Fruit fly (Drosophila melanogaster) whole organism, prepupa: Measurements from ENCODE around the gene CG12011.

Experiments used
- Blimp-1 ChIP-seq: fragments of 200-800 bp; sonication (Bioruptor generic); optimal IDR thresholded peaks from 3 replicates; lab custom pipeline; 2017; ENCODE audit warnings: missing biosample characterization, missing genetic modification characterization, mild to moderate bottlenecking, moderate library complexity, missing genetic modification reagents
- CG10631 ChIP-seq: fragments of 200-800 bp; sonication (Bioruptor generic); optimal IDR thresholded peaks from 2 replicates; lab custom pipeline; 2016; ENCODE audit warnings: missing biosample characterization, missing genetic modification characterization
- CG11294 ChIP-seq: fragments of 200-800 bp; sonication (Bioruptor generic); IDR thresholded peaks from 2 replicates; pipeline ENCODE4 v1.3.6; 2022; ENCODE audit warnings: missing biosample characterization, missing genetic modification characterization
- CG11762 ChIP-seq: fragments of 200-800 bp; sonication (Bioruptor generic); optimal IDR thresholded peaks from 3 replicates; lab custom pipeline; 2016; ENCODE audit warnings: missing biosample characterization, missing genetic modification characterization; ENCODE audit not compliant: insufficient read depth
- CG11902 ChIP-seq: fragments of 200-800 bp; sonication (Bioruptor generic); optimal IDR thresholded peaks from 3 replicates; lab custom pipeline; 2016; ENCODE audit warnings: missing biosample characterization, missing genetic modification characterization
- CG3032 ChIP-seq: fragments of 200-800 bp; optimal IDR thresholded peaks from 2 replicates; lab custom pipeline; 2019; ENCODE audit warnings: missing biosample characterization, mild to moderate bottlenecking, missing genetic modification characterization, moderate library complexity
- CG31627 ChIP-seq: fragments of 200-800 bp; sonication (Bioruptor generic); optimal IDR thresholded peaks from 3 replicates; lab custom pipeline; 2016; ENCODE audit warnings: missing biosample characterization, missing genetic modification characterization
- CG32006 ChIP-seq: fragments of 200-800 bp; sonication (Bioruptor generic); optimal IDR thresholded peaks from 3 replicates; lab custom pipeline; 2017; ENCODE audit warnings: missing biosample characterization, mild to moderate bottlenecking, missing genetic modification characterization
- CG34406 ChIP-seq: fragments of 200-800 bp; sonication (Bioruptor generic); optimal IDR thresholded peaks from 3 replicates; lab custom pipeline; 2016; ENCODE audit warnings: missing biosample characterization, missing genetic modification characterization
- CG3919 ChIP-seq: fragments of 200-800 bp; sonication (Bioruptor generic); optimal IDR thresholded peaks from 3 replicates; lab custom pipeline; 2016; ENCODE audit warnings: missing biosample characterization, missing genetic modification characterization
- CG4318 ChIP-seq: fragments of 200-800 bp; sonication (Bioruptor generic); optimal IDR thresholded peaks from 3 replicates; lab custom pipeline; 2017; ENCODE audit warnings: missing biosample characterization, mild to moderate bottlenecking, missing genetic modification characterization
- CG6276 ChIP-seq: fragments of 200-800 bp; sonication (Bioruptor generic); optimal IDR thresholded peaks from 2 replicates; lab custom pipeline; 2017; ENCODE audit warnings: missing biosample characterization, mild to moderate bottlenecking, missing genetic modification characterization
- CG6792 ChIP-seq: fragments of 200-800 bp; sonication (Bioruptor generic); optimal IDR thresholded peaks from 3 replicates; lab custom pipeline; 2016; ENCODE audit warnings: missing biosample characterization, missing genetic modification characterization
- CG6808 ChIP-seq: fragments of 200-800 bp; sonication (Bioruptor generic); optimal IDR thresholded peaks from 3 replicates; lab custom pipeline; 2017; ENCODE audit warnings: missing biosample characterization, missing genetic modification characterization, mild to moderate bottlenecking, moderate library complexity, missing genetic modification reagents
- CG7368 ChIP-seq: fragments of 200-800 bp; sonication (Bioruptor generic); optimal IDR thresholded peaks from 3 replicates; lab custom pipeline; 2016; ENCODE audit warnings: missing biosample characterization, missing genetic modification characterization
- CG8319 ChIP-seq: fragments of 200-800 bp; sonication (Bioruptor generic); optimal IDR thresholded peaks from 3 replicates; lab custom pipeline; 2016; ENCODE audit warnings: missing biosample characterization, missing genetic modification characterization
- CG8632 ChIP-seq: fragments of 200-800 bp; sonication (Bioruptor generic); optimal IDR thresholded peaks from 3 replicates; lab custom pipeline; 2016; ENCODE audit warnings: missing biosample characterization, missing genetic modification characterization
- CG9139 ChIP-seq: fragments of 200-800 bp; sonication (Bioruptor generic); optimal IDR thresholded peaks from 3 replicates; lab custom pipeline; 2017; ENCODE audit warnings: missing biosample characterization, mild to moderate bottlenecking, missing genetic modification characterization
- Eip75B ChIP-seq: fragments of 200-800 bp; sonication (Bioruptor generic); optimal IDR thresholded peaks from 3 replicates; lab custom pipeline; 2016; ENCODE audit warnings: missing biosample characterization, missing genetic modification characterization
- Eip78C ChIP-seq: fragments of 200-800 bp; sonication (Bioruptor generic); peaks from one replicate; lab custom pipeline; 2016; ENCODE audit warnings: missing biosample characterization, missing genetic modification characterization
- Ets96B ChIP-seq: fragments of 200-800 bp; optimal IDR thresholded peaks from 2 replicates; lab custom pipeline; 2019; ENCODE audit warnings: missing biosample characterization, mild to moderate bottlenecking, missing genetic modification characterization, moderate library complexity
- Hr39 ChIP-seq: fragments of 200-800 bp; sonication (Bioruptor generic); optimal IDR thresholded peaks from 2 replicates; lab custom pipeline; 2016; ENCODE audit warnings: missing biosample characterization, missing genetic modification characterization
- Met ChIP-seq: fragments of 200-800 bp; sonication (Bioruptor generic); optimal IDR thresholded peaks from 3 replicates; lab custom pipeline; 2016; ENCODE audit warnings: missing biosample characterization, missing genetic modification characterization
- OdsH ChIP-seq: fragments of 200-800 bp; sonication (Bioruptor generic); optimal IDR thresholded peaks from 3 replicates; lab custom pipeline; 2016; ENCODE audit warnings: missing biosample characterization, missing genetic modification characterization
- Sox14 ChIP-seq: fragments of 200-800 bp; sonication (Bioruptor generic); optimal IDR thresholded peaks from 3 replicates; lab custom pipeline; 2016; ENCODE audit warnings: missing biosample characterization, missing genetic modification characterization
- Sox15 ChIP-seq: fragments of 200-800 bp; sonication (Bioruptor generic); optimal IDR thresholded peaks from 3 replicates; lab custom pipeline; 2016; ENCODE audit warnings: missing biosample characterization, missing genetic modification characterization
- achi ChIP-seq: fragments of 200-800 bp; sonication (Bioruptor generic); optimal IDR thresholded peaks from 3 replicates; lab custom pipeline; 2016; ENCODE audit warnings: missing biosample characterization, missing genetic modification characterization
- dac ChIP-seq: fragments of 200-800 bp; sonication (Bioruptor generic); optimal IDR thresholded peaks from 2 replicates; lab custom pipeline; 2017; ENCODE audit warnings: missing biosample characterization, mild to moderate bottlenecking, missing genetic modification characterization
- dsx ChIP-seq: fragments of 200-800 bp; optimal IDR thresholded peaks from 3 replicates; lab custom pipeline; 2019; ENCODE audit warnings: missing biosample characterization, mild to moderate bottlenecking, missing genetic modification characterization, moderate library complexity; ENCODE audit not compliant: poor library complexity, severe bottlenecking
- fd59A ChIP-seq: fragments of 200-800 bp; sonication (Bioruptor generic); optimal IDR thresholded peaks from 2 replicates; lab custom pipeline; 2017; ENCODE audit warnings: missing biosample characterization, mild to moderate bottlenecking, missing genetic modification characterization, missing genetic modification reagents
- fkh ChIP-seq: fragments of 200-800 bp; sonication (Bioruptor generic); optimal IDR thresholded peaks from 3 replicates; lab custom pipeline; 2017; ENCODE audit warnings: missing biosample characterization, mild to moderate bottlenecking, missing genetic modification characterization, moderate library complexity
- lz ChIP-seq: fragments of 200-800 bp; sonication (Bioruptor generic); optimal IDR thresholded peaks from 3 replicates; lab custom pipeline; 2016; ENCODE audit warnings: missing biosample characterization, missing genetic modification characterization
- salr ChIP-seq, 2 experiments: fragments of 200-800 bp; sonication (Bioruptor generic); optimal IDR thresholded peaks; 3 replicates each; lab custom pipeline; 2016 to 2018; ENCODE audit warnings: missing biosample characterization in 2 of 2, missing genetic modification characterization in 2 of 2, mild to moderate bottlenecking in 1 of 2
- spab ChIP-seq: fragments of 200-800 bp; sonication (Bioruptor generic); optimal IDR thresholded peaks from 2 replicates; lab custom pipeline; 2017; ENCODE audit warnings: missing biosample characterization, mild to moderate bottlenecking, missing genetic modification characterization, missing genetic modification reagents

Gene CG12011

DNA sequence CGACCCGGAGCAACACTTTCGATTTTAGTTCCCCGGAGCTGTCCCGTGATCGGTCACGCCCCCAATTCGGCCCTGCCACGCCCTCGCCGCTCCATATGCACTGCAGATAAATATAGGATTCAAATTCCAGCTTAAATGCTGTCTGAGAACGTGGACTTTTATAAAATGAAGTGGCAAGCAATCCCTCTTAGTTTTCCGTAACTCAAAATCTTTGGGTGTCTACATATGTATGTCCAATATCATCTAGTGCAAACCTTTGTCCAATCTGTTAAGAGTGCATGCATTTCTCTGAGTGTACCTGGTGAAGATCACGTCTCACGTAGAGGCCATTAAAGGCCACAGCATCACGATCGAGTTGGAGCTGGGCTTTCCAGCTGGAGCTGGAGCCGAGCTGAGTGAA, 16.1 kb downstream of the CG12011 start (continued):
- peak; percentile 2 for TF ChIP-seq fd59A (GFP tag; lab: Kevin White, UChicago)
- TF ChIP-seq CG11294 = 0 out of 2 replicates have a peak, but pooled peaks have one; percentile 26
- TF ChIP-seq OdsH (GFP tag; lab: Kevin White, UChicago) = peak; percentile 35
- TF ChIP-seq lz = peak; percentile 46
- peak; percentile 37 for TF ChIP-seq CG32006
- TF ChIP-seq CG10631 (GFP tag; lab: Kevin White, UChicago) = peak; percentile 34
- peak; percentile 15 for TF ChIP-seq CG7368 (GFP tag; lab: Kevin White, UChicago)
- peak; percentile 46 for TF ChIP-seq Blimp-1
- no peak for TF ChIP-seq CG11762 (GFP tag; lab: Kevin White, UChicago)
- peak; percentile 29 for TF ChIP-seq Hr39 (GFP tag; lab: Kevin White, UChicago)
- TF ChIP-seq fkh = no peak
- peak; percentile 32 for TF ChIP-seq CG6792 (GFP tag; lab: Kevin White, UChicago)
- TF ChIP-seq CG3919 (GFP tag; lab: Kevin White, UChicago) = peak; percentile 55
- TF ChIP-seq CG34406 (GFP tag; lab: Kevin White, UChicago) = peak; percentile 13
- peak; percentile 36 for TF ChIP-seq achi (GFP tag; lab: Kevin White, UChicago)

DNA sequence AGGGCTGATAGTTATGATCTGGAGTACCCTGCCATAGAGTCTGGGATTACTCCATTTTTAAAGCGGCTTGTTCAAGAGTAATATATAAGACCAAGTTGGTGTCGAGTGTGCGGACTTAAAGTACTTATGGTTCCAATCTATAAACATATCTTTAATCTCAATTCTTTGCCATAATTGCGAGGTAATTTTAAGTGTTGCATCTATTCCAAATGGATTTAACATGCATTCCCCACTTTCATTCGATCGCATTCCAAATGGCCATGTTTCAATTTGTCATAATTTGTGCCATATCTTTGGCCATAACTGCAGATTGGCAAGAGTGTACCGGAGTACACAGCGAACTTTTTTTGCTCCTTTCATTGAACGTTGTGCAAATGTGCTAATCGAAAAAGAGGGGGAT, 16.8 kb downstream of the CG12011 start:
- no peak for TF ChIP-seq CG8319
- peak; percentile 46 for TF ChIP-seq CG6808 (GFP tag; lab: Kevin White, UChicago)
- no peak for TF ChIP-seq CG6276 (GFP tag; lab: Kevin White, UChicago)
- TF ChIP-seq OdsH (GFP tag; lab: Kevin White, UChicago) = no peak
- peak in 1 of 2 experiments; percentile 24 for TF ChIP-seq salr (GFP tag; optimal IDR thresholded peaks at IDR 0.05; lab: Kevin White, UChicago)
- no peak for TF ChIP-seq Eip75B (GFP tag; lab: Kevin White, UChicago)
- peak; percentile 17 for TF ChIP-seq Sox14 (GFP tag; lab: Kevin White, UChicago)
- peak; percentile 18 for TF ChIP-seq CG8632 (GFP tag; lab: Kevin White, UChicago)
- TF ChIP-seq fd59A (GFP tag; lab: Kevin White, UChicago) = peak; percentile 45
- no peak for TF ChIP-seq CG4318 (GFP tag; lab: Kevin White, UChicago)
- TF ChIP-seq CG11902 (GFP tag; lab: Kevin White, UChicago) = no peak
- TF ChIP-seq Hr39 (GFP tag; lab: Kevin White, UChicago) = peak; percentile 23
- TF ChIP-seq CG6792 (GFP tag; lab: Kevin White, UChicago) = peak; percentile 1
- peak; percentile 2 for TF ChIP-seq CG3919 (GFP tag; lab: Kevin White, UChicago)
- TF ChIP-seq Ets96B (tag; lab: Kevin White, UChicago) = peak; percentile 52
- peak; percentile 4 for TF ChIP-seq Met
- peak; percentile 59 for TF ChIP-seq CG3032 (tag; lab: Kevin White, UChicago)
- peak; percentile 17 for TF ChIP-seq CG31627

DNA sequence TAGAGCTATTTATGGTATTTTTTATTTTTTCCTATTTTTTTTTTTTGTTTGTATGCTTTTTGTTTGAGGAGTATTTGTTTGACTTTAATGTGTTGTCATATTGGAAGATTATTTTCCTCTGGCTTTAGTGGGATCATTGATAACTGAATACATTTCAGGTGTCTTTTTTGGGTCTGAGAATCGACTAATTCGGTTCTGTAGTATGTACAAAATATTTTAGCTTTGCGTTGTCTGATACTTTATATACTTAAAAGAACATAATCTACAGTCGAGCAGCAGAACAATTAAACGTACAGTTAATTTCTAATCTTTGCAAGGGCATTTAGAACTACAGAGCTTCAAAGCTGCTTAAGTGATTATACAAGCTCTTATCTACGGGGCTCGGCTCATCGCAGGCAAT, 28.6 kb downstream of the CG12011 start, which contains the start of gene CG18171:
TSS of gene CG18171 (minus strand) at position 101 of the 400 bp plus-strand sequence.
- no peak for TF ChIP-seq achi (GFP tag; lab: Kevin White, UChicago)
- TF ChIP-seq CG6808 (GFP tag; lab: Kevin White, UChicago) = no peak
- TF ChIP-seq dac (GFP tag; lab: Kevin White, UChicago) = no peak
- no peak for TF ChIP-seq CG9139 (GFP tag; lab: Kevin White, UChicago)
- TF ChIP-seq CG10631 (GFP tag; lab: Kevin White, UChicago) = no peak
- TF ChIP-seq spab = no peak
- no peak for TF ChIP-seq Eip78C (GFP tag; lab: Kevin White, UChicago)
- no peak for TF ChIP-seq fd59A (GFP tag; lab: Kevin White, UChicago)
- TF ChIP-seq Ets96B (tag; lab: Kevin White, UChicago) = no peak
- TF ChIP-seq dsx (GFP tag; lab: Kevin White, UChicago) = no peak
- TF ChIP-seq CG8319 = no peak

DNA sequence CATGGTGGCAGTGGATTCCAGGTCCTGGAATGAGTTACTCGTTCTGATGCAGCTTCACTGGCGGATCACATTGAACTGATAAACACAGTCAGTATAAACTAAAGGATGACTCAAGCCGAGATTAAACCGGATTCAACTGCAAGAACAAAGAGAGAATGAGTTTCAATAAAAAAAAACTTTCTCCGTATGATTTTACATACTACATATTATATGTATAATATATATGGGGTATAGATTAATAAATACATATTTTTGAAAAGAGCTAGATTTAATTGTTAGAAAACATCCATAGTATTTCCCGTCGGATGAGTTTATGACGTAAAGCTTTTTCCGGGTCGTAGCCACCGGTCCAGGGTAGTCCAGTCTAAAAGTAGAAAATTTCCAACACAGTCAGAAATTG, 29.7 kb downstream of the CG12011 start, which contains the start of gene CG12035:
TSS of gene CG12035 (plus strand) at position 301 of the 400 bp plus-strand sequence.
- no peak for TF ChIP-seq fkh
- TF ChIP-seq lz = no peak
- TF ChIP-seq CG8632 (GFP tag; lab: Kevin White, UChicago) = no peak
- TF ChIP-seq CG9139 (GFP tag; lab: Kevin White, UChicago) = no peak
- no peak for TF ChIP-seq Eip78C (GFP tag; lab: Kevin White, UChicago)
- no peak for TF ChIP-seq Sox15
- no peak for TF ChIP-seq CG11294
